Fruit fly (Drosophila melanogaster) ovary, adult (tissue): ENCODE measurements around the gene CG46467.
A peak's percentile ranks its signal among the peaks of the same experiment; 100 is the strongest.

ENCODE experiments used
- CG17801 ChIP-seq: fragments of 200-800 bp; optimal IDR thresholded peaks from 2 replicates; lab custom pipeline; 2019; ENCODE audit warnings: missing biosample characterization, mild to moderate bottlenecking, missing genetic modification characterization, moderate library complexity; ENCODE audit not compliant: partially characterized antibody

The CG46467 gene

dm6 chr3R:9877153-9878025 is 2.9 kb downstream of the CG46467 start:
- TF ChIP-seq CG17801 = no peak

DNA sequence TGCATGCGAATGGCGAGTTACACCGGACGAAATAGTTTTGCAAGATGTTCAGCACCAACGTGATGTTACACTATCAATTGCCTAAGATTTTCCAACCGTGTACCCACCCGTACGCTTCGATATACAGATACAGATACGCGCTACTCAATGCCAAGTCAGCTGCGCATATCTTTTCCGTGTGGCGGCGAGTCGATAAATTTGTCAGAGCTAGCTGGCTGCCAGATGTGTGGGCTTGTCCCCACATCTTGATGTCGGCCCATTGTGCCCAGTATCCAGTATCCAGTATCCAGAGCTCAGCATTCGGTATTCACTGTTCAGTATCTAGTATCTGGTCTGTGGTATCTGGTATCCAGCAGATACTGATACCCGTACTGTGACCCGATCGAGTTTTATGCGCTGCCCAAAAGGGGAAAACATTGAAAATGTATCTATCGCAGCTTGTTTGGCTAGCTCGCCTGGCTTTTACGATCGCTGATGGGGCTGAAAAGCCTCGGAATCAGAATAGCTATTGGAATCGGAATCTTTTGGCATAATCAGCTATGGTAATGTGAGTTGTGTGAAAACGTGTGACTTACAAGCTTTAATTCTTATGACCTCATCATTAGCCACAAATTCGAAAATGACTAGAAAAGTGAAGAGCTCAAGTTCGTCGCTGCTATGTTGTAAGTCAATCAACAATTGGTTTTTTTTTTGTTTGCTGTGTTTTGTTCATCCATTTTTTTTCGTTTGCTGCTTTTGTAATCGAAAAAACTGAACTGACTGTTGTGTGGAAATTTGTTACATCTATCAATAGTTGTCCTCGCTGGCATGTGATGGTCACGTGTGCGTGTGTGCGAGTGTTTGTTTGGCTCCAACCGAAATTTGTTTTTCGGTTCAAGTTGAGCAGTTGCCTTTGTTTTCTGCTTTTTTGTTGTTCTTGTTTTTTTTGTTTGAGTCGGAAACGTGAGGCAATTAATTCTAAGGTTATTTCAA is 3.8 kb downstream of the CG46467 start:
- TF ChIP-seq CG17801 = no peak

DNA sequence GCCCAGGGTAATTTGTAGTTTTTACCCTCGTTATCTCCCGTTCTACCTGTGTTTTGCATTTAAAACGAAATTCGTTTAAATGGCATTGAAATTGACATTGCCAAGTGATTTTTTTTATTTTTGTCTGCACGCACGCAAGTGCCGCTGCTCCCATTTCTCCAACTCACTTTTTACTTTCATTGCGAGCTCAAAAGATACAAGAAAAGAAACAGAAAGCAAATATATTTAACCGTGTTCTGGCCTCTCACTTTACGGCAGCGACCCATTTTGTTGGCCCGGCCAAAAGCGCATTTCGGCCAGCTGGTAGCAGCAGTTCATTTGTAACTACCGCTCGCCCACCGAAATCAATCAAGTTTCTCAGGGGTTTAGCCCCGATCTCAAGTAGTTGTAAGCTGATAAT is 4.8 kb downstream of the CG46467 start:
- peak; percentile 24 for TF ChIP-seq CG17801

DNA sequence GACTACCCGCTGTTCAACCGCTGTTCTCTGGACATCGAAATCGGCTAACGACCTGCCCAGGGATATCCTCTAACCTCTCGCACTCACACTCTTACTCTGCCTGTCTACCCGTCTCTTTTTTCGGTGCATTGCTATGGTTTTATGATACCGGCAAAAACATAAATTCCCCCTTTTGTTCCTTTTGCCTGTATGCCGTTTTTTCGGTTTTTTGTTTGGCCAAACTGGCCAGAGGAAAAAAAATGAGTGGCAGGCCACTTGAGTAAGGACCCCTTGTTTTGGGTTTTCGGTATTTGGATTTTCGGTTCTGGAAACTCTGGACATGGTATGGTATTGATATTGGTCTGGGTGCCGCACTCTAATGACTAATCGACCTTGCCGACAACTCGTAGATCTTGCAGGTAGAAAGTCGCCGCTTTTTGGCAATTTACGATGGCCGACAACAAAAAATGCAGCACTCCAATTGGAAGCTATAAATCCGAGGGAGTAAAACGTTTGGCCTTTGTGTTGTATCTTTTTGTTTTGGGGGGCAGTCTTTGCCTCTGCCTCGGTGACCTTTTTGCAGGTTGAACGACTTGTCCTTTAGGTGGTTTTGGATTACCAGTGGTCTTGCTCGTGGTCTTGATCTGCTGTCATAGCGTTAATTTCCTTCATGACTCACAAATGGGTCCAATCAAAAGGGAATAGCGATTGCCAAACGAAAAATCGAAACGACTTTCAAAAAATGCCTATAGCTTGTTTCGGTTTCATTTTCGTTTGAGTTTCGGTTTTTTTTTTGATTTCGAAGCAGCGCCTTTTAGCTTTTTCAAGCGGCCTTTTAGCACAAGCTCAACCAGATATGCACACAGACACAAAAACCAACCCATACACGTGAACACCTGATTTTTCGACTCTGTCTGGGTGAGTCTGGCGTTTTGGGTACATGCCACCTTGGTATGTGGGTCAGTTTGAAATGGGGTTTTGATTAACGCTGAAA is 5.7 kb downstream of the CG46467 start:
- no peak for TF ChIP-seq CG17801

DNA sequence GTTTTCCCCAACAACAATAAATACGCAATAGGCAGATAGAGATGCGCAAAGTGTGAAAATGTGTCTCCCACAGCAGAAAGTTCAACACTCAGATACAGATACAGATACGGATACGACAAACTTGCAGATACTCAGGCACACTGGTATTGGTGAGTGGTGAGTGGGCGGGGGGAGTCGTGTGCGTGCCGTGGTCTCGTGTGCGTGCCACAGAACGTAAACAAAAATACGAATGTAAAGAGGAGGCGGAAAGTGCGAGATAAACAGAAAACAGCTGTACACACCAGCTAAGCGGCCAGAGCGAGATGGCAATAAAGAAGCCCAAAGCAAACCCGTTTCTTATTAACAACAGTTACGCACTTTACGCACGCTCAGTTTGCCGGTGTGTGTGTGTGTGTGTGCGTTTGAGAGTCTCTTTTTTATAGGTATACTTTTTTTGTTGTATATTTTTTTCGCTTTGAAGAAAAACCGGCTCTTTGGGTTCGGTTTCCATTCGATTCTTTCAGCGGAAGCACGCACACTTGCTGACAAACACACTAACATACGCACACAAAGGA is 6.9 kb downstream of the CG46467 start:
- no peak for TF ChIP-seq CG17801

dm6 chr3R:9882019-9882418 is 7.5 kb downstream of the CG46467 start:
- TF ChIP-seq CG17801 = no peak

DNA sequence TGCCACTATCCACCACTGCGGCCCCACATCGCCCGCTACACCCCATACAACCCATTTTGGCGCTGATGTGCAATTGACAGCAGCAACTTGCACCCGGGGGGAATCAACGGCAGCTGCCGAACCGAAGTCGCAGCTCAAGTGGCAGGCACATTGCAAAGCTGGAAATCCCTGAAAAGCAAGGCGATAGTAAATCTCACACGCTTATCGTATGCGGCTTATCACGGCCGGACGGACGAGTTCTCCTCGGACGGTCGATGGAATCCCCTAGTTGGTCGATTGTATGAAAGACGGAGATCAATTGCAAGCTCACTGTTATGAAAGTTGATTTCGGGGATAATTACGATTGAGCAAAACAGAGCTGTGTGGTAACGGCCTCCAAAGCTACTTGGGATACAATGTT is 8.3 kb downstream of the CG46467 start:
- TF ChIP-seq CG17801 = no peak

DNA sequence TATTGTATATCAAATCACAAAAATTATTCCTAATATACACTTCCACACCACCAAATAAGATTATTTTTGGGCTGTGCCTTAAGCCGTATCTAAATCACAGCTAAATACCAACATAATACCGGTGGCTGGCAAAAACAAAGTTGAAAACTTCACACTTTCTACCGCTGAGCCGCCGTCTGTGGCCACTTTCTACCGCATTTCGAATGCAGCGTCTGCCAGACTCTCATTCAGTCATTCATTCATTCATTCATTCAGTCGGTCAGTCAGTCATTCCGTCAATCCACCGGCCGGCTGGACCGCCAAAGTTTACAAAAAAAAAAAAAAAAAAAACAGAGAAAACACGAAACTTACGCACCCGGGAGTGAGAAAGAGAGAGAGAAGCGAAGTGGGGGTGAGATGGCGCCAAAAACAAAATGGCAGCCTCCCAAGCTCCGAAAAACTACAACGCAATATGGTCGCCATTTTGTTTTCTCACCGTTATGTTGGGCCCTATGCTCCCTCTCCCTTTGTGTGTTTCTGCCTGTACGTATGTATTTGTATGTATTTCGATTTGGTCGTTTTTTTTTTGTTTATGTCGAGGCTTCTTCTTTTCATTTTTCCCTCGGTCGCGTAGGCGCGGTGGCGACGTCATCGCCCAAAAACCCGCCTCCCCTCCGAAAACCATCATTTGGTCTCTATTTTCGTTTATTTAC is 8.9 kb downstream of the CG46467 start:
- no peak for TF ChIP-seq CG17801

- TF ChIP-seq CG17801 = no peak
Observed at dm6 chr3R:9884461-9885185, 10.1 kb downstream of the CG46467 start.

DNA sequence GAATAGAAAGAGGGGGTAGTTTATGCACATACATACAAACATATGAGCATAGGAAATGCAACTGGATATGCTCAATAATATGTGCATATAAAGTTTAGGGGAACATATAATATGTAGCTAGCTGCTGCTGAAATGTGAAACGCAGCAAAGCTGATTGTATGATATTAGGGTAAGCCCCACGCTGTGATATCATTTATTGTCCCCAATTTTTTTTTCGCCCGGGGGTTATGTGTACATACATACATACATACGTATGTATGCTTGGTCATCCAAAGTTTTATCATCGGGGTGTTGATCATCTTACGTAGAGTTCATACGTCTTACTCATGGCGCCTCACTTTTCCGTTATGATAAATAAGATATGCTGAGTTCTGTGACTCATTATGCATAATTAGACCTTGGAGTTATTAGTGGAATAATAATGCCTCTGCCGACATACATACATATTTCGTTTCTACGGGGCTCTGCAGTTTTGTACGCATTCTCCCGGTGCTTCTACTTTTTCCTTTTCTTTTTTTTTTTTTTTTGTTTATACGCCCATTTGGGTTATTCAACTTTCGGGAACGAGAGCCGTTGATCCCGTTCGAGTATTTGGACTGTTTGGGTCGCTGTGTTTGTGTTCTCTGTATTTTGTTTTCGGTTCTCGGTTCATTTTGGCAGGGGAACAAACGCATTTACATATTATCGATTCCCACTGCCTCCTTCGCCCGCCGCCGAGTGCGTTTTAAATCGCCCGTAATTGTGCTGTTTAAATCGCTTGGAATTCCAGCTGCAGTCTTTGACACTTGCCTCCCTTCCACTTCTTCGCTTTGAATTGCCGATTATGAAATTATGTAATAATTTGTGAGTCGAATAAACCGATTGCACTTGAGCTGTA is 11.2 kb downstream of the CG46467 start:
- TF ChIP-seq CG17801 = no peak

- TF ChIP-seq CG17801 = no peak
Observed at dm6 chr3R:9886341-9886959, 12.0 kb downstream of the CG46467 start.

DNA sequence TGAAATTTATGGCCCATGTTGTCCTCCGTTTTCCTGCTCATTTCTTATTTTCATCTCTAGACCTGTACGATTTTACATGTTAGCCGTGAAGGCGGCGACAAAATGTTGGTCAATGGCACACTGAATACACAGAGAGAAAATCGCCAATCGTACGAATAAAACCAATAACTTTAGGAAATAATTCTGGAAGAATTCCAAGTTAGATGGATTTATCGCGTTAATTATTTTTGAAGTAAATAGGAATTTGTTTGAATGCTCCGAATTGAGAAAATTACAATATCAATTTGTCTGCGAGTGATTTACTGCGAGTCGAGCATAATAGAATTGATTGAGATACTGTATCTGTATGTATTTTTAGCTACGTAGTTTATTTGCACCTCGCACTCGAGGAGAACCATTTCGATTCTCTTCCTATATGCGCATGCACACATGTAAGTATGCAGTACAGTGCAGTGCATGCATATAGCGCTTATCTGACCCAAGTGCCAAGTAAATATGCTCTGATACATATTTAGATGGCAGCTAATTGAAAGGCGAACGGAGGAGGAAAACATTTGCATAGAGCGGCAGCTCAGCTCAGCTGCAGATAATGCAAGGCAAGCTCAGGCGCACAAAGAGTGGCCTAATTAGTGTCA is 14.3 kb downstream of the CG46467 start:
- no peak for TF ChIP-seq CG17801
